Worm (Caenorhabditis elegans) whole organism, L4 larva: Measurements from ENCODE around the gene F48E8.3.

Experiments
- F44E2.7 ChIP-seq: fragments of 200-800 bp; sonication (Bioruptor generic); IDR thresholded peaks from 2 replicates; pipeline ENCODE4 v2.1.2; 2022; ENCODE audit warnings: missing genetic modification characterization, missing compliant biosample characterization
- R02D3.7 ChIP-seq: fragments of 150-350 bp; sonication (generic microtip); optimal IDR thresholded peaks from 3 replicates; lab custom pipeline; 2014; ENCODE audit warnings: missing biosample characterization, missing genetic modification characterization
- T20F7.1 ChIP-seq: fragments of 200-800 bp; sonication (Bioruptor generic); optimal IDR thresholded peaks from 2 replicates; lab custom pipeline; 2018; ENCODE audit warnings: mild to moderate bottlenecking, missing genetic modification characterization, missing compliant biosample characterization
- Y48G9A.11 ChIP-seq: fragments of 200-800 bp; sonication (Bioruptor generic); IDR thresholded peaks from 2 replicates; pipeline ENCODE4 v1.3.6; 2022; ENCODE audit warnings: missing genetic modification reagents, missing genetic modification characterization, missing compliant biosample characterization
- aha-1 ChIP-seq: fragments of 150-350 bp; peaks from one replicate; lab custom pipeline; 2014; ENCODE audit warnings: missing biosample characterization, missing genetic modification characterization
- ama-1 ChIP-seq: fragments of 150-350 bp; optimal IDR thresholded peaks from 2 replicates; lab custom pipeline; 2014; ENCODE audit warnings: inconsistent platforms, mixed read lengths
- ceh-20 ChIP-seq: fragments of 200-800 bp; sonication (Bioruptor generic); IDR thresholded peaks from 2 replicates; pipeline ENCODE4 v1.3.6; 2022; ENCODE audit warnings: missing genetic modification reagents, missing genetic modification characterization, missing compliant biosample characterization
- ceh-44 ChIP-seq: fragments of 200-800 bp; sonication (Bioruptor generic); IDR thresholded peaks from 2 replicates; pipeline ENCODE4 v1.3.6; 2022; ENCODE audit warnings: missing genetic modification reagents, missing genetic modification characterization, missing compliant biosample characterization
- ctbp-1 ChIP-seq: fragments of 200-800 bp; sonication (Bioruptor generic); IDR thresholded peaks from 2 replicates; pipeline ENCODE4 v1.3.6; 2022; ENCODE audit warnings: missing genetic modification reagents, missing genetic modification characterization, missing compliant biosample characterization
- daf-16 ChIP-seq, 3 experiments: sonication (generic microtip); optimal IDR thresholded peaks; 2 replicates each; lab custom pipeline; 2016 to 2017; ENCODE audit warnings: missing genetic modification characterization in 3 of 3, missing genetic modification reagents in 3 of 3, mild to moderate bottlenecking in 2 of 3, missing compliant biosample characterization in 2 of 3, missing biosample characterization in 1 of 3, moderate library complexity in 1 of 3
- daf-8 ChIP-seq: fragments of 200-800 bp; sonication (Bioruptor generic); IDR thresholded peaks from 2 replicates; pipeline ENCODE4 v1.3.6; 2022; ENCODE audit warnings: missing genetic modification characterization, missing compliant biosample characterization
- dmd-9 ChIP-seq: fragments of 200-800 bp; sonication (Bioruptor generic); IDR thresholded peaks from 2 replicates; pipeline ENCODE4 v1.3.6; 2022; ENCODE audit warnings: missing genetic modification reagents, missing genetic modification characterization, missing compliant biosample characterization
- dpl-1 ChIP-seq: fragments of 150-350 bp; optimal IDR thresholded peaks from 2 replicates; lab custom pipeline; 2014; ENCODE audit warnings: missing biosample characterization, missing genetic modification reagents, missing genetic modification characterization
- dve-1 ChIP-seq: sonication (generic microtip); optimal IDR thresholded peaks from 2 replicates; lab custom pipeline; 2017; ENCODE audit warnings: antibody characterized with exemption, mild to moderate bottlenecking, missing genetic modification characterization, missing compliant biosample characterization; ENCODE audit not compliant: insufficient read depth
- egl-27 ChIP-seq: sonication (generic microtip); optimal IDR thresholded peaks from 3 replicates; lab custom pipeline; 2017; ENCODE audit warnings: missing biosample characterization, missing genetic modification reagents, missing genetic modification characterization
- hif-1 ChIP-seq, 2 experiments: sonication (generic microtip); optimal IDR thresholded peaks; 2 replicates each; lab custom pipeline; 2016 to 2017; ENCODE audit warnings: missing compliant biosample characterization in 2 of 2, missing genetic modification characterization in 2 of 2, missing genetic modification reagents in 2 of 2, missing genotype in 2 of 2, mild to moderate bottlenecking in 1 of 2
- hlh-11 ChIP-seq: fragments of 200-800 bp; sonication (Bioruptor generic); optimal IDR thresholded peaks from 2 replicates; lab custom pipeline; 2018; ENCODE audit warnings: mild to moderate bottlenecking, missing genetic modification characterization, missing compliant biosample characterization
- hlh-30 ChIP-seq: sonication (generic microtip); optimal IDR thresholded peaks from 2 replicates; lab custom pipeline; 2017; ENCODE audit warnings: antibody characterized with exemption, mild to moderate bottlenecking, missing genetic modification characterization, missing compliant biosample characterization; ENCODE audit not compliant: insufficient read depth
- hmg-1.1 ChIP-seq: fragments of 200-800 bp; sonication (Bioruptor generic); IDR thresholded peaks from 2 replicates; pipeline ENCODE4 v1.3.6; 2022; ENCODE audit warnings: missing genetic modification reagents, missing genetic modification characterization, missing compliant biosample characterization
- lim-7 ChIP-seq: fragments of 200-800 bp; sonication (Bioruptor generic); IDR thresholded peaks from 2 replicates; pipeline ENCODE4 v1.3.6; 2022; ENCODE audit warnings: missing genetic modification characterization, missing compliant biosample characterization
- lin-1 ChIP-seq: fragments of 200-800 bp; sonication (Bioruptor generic); IDR thresholded peaks from 2 replicates; pipeline ENCODE4 v1.3.6; 2022; ENCODE audit warnings: missing genetic modification reagents, missing genetic modification characterization, missing compliant biosample characterization
- lsy-2 ChIP-seq, 2 experiments: fragments of 150-350 bp in 1 of 2; sonication (generic microtip) in 1 of 2; optimal IDR thresholded peaks; 2 replicates each; lab custom pipeline; 2014 to 2017; ENCODE audit warnings: missing biosample characterization in 2 of 2, missing genetic modification characterization in 2 of 2
- mdl-1 ChIP-seq, 2 experiments: fragments of 150-350 bp in 1 of 2; sonication (generic microtip) in 1 of 2; optimal IDR thresholded peaks; 2 replicates each; lab custom pipeline; 2014 to 2017; ENCODE audit warnings: missing biosample characterization in 2 of 2, missing genetic modification characterization in 2 of 2
- mep-1 ChIP-seq: fragments of 150-350 bp; sonication (generic microtip); optimal IDR thresholded peaks from 3 replicates; lab custom pipeline; 2014; ENCODE audit warnings: missing biosample characterization, missing genetic modification characterization
- mes-2 ChIP-seq: sonication (generic microtip); optimal IDR thresholded peaks from 2 replicates; lab custom pipeline; 2016; ENCODE audit warnings: missing genotype, mild to moderate bottlenecking, missing genetic modification characterization, missing compliant biosample characterization; ENCODE audit not compliant: poor library complexity, severe bottlenecking
- mxl-2 ChIP-seq: fragments of 200-800 bp; sonication (Bioruptor generic); conservative IDR thresholded peaks from 2 replicates; pipeline ENCODE4 v1.3.6; 2022; ENCODE audit warnings: missing genetic modification reagents, missing genetic modification characterization, missing compliant biosample characterization
- nhr-11 ChIP-seq: fragments of 150-350 bp; optimal IDR thresholded peaks from 2 replicates; lab custom pipeline; 2014; ENCODE audit warnings: missing biosample characterization, missing genetic modification characterization
- nhr-25 ChIP-seq: sonication (generic microtip); optimal IDR thresholded peaks from 2 replicates; lab custom pipeline; 2017; ENCODE audit warnings: missing genetic modification characterization, mild to moderate bottlenecking, missing compliant biosample characterization, antibody characterized with exemption, moderate library complexity, borderline replicate concordance; ENCODE audit not compliant: insufficient read depth
- nhr-28 ChIP-seq: fragments of 150-350 bp; optimal IDR thresholded peaks from 2 replicates; lab custom pipeline; 2014; ENCODE audit warnings: missing biosample characterization, missing genetic modification characterization
- nhr-6 ChIP-seq: fragments of 150-350 bp; optimal IDR thresholded peaks from 2 replicates; lab custom pipeline; 2014; ENCODE audit warnings: missing biosample characterization, missing genetic modification characterization
- nhr-76 ChIP-seq: fragments of 150-350 bp; optimal IDR thresholded peaks from 2 replicates; lab custom pipeline; 2014; ENCODE audit warnings: missing biosample characterization, missing genetic modification characterization
- nhr-77 ChIP-seq: fragments of 150-350 bp; optimal IDR thresholded peaks from 2 replicates; lab custom pipeline; 2014; ENCODE audit warnings: missing biosample characterization, missing genetic modification characterization
- pqm-1 ChIP-seq: sonication (generic microtip); optimal IDR thresholded peaks from 2 replicates; lab custom pipeline; 2017; ENCODE audit warnings: missing biosample characterization, missing genetic modification characterization
- sdz-12 ChIP-seq: fragments of 200-800 bp; sonication (Bioruptor generic); optimal IDR thresholded peaks from 2 replicates; lab custom pipeline; 2018; ENCODE audit warnings: mild to moderate bottlenecking, missing genetic modification characterization, missing compliant biosample characterization
- set-16 ChIP-seq: fragments of 200-800 bp; sonication (Bioruptor generic); IDR thresholded peaks from 2 replicates; pipeline ENCODE4 v1.3.6; 2022; ENCODE audit warnings: missing genetic modification reagents, missing genetic modification characterization, missing compliant biosample characterization
- snpc-4 ChIP-seq: fragments of 150-350 bp; optimal IDR thresholded peaks from 2 replicates; lab custom pipeline; 2014; ENCODE audit warnings: missing biosample characterization, missing genetic modification characterization
- tag-97 ChIP-seq: fragments of 200-800 bp; sonication (Bioruptor generic); IDR thresholded peaks from 2 replicates; pipeline ENCODE4 v1.3.6; 2022; ENCODE audit warnings: missing genetic modification characterization, missing compliant biosample characterization
- unc-39 ChIP-seq: sonication (generic microtip); optimal IDR thresholded peaks from 2 replicates; lab custom pipeline; 2017; ENCODE audit warnings: missing biosample characterization, missing genetic modification characterization
- zfp-3 ChIP-seq: fragments of 200-800 bp; sonication (Bioruptor generic); conservative IDR thresholded peaks from 2 replicates; pipeline ENCODE4 v1.3.6; 2022; ENCODE audit warnings: missing genetic modification reagents, missing genetic modification characterization, missing compliant biosample characterization

Gene F48E8.3

DNA sequence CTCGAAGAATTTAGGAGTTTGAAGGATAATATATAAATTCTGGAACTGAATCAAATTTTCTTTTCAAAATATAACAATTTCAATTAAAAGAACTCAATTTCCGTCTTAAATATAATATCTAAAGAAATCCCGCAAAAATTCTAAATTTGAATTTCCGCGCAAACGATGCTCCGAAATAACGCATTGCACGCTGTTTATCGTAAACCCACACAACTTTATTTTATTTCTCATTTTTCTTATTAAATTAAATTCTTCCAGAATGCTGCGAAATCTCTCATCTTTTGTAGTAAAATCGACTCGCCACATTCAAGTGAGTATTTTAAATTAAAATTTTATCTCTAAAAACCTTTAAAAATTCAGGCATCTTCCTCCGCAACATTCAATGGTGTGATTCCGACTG lies 37.8 kb downstream of the F48E8.3 start, which contains the start of gene R02F2.9:
R02F2.9 (plus strand) TSS at position 218 of the 400 bp plus-strand sequence.
- no peak for TF ChIP-seq nhr-25 (tag; lab: Kevin White, UChicago)
- TF ChIP-seq Y48G9A.11 (GFP tag; lab: Robert Waterston, UW): peak; percentile 98
- peak; percentile 58 for TF ChIP-seq mes-2
- no peak for TF ChIP-seq dve-1 (tag; lab: Kevin White, UChicago)
- no peak for TF ChIP-seq ctbp-1 (GFP tag; lab: Robert Waterston, UW)
- TF ChIP-seq hlh-30: no peak
- no peak for TF ChIP-seq daf-16 (GFP tag; optimal IDR thresholded peaks at IDR 0.05; lab: Kevin White, UChicago)
- TF ChIP-seq daf-16 (tag; optimal IDR thresholded peaks at IDR 0.05; lab: Kevin White, UChicago): no peak
- TF ChIP-seq R02D3.7 (tag; lab: Kevin White, UChicago): peak; percentile 75
- TF ChIP-seq lin-1 (GFP tag; lab: Robert Waterston, UW): no peak
- no peak for TF ChIP-seq daf-8 (GFP tag; lab: Robert Waterston, UW)
- peak; percentile 92 for TF ChIP-seq dpl-1
- TF ChIP-seq T20F7.1 (GFP tag; lab: Kevin White, UChicago): peak; percentile 96

DNA sequence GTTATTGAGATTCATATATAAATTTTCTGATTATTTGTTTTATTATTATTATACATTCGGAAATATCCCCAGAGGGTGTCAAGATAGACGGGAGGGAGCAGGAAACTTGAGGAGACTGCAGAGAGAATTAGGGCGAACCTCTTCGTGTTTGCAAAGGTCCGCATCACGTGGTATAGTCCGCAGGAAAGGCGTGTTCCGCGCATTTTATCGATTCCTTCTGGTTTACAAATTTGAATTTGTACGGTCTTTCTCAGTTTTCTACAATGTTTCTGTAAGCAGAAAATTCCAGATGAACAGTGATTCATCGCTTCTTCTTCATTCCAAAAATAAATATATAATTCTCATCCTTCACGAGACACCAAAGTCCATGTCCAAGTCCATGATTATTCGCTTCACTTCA lies 38.8 kb downstream of the F48E8.3 start:
- TF ChIP-seq F44E2.7 (GFP tag; lab: Robert Waterston, UW) (no peak), hlh-30 (peak; percentile 24)

DNA sequence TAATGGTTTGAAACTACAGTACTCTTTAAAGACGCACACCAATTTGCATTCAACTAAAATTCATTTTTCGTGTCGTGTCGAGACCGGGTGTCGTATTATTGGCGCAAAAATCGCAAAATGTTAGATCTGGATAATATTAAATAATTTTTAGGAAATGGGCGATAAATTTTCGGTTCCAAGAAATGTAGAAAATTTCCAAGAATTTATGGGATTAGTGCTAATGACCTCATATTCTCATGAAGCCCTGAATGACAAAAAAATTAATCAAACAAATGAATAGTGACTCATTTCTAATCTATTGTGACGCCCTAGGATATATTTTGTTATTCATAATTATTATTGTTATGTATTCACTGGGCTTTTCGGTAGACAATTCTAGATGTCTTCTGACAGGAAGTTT lies 39.6 kb downstream of the F48E8.3 start:
- TF ChIP-seq sdz-12 (no peak), unc-39 (tag; lab: Kevin White, UChicago) (no peak), hmg-1.1 (no peak), hif-1 (tag; optimal IDR thresholded peaks at IDR 0.05; lab: Kevin White, UChicago) (no peak), ceh-44 (GFP tag; lab: Robert Waterston, UW) (no peak), snpc-4 (no peak), zfp-3 (GFP tag; lab: Robert Waterston, UW) (no peak), hlh-11 (tag; lab: Kevin White, UChicago) (no peak), tag-97 (no peak), dmd-9 (no peak), dve-1 (tag; lab: Kevin White, UChicago) (no peak), nhr-77 (tag; lab: Kevin White, UChicago) (no peak), nhr-11 (tag; lab: Kevin White, UChicago) (no peak), ceh-20 (GFP tag; lab: Robert Waterston, UW) (no peak)

DNA sequence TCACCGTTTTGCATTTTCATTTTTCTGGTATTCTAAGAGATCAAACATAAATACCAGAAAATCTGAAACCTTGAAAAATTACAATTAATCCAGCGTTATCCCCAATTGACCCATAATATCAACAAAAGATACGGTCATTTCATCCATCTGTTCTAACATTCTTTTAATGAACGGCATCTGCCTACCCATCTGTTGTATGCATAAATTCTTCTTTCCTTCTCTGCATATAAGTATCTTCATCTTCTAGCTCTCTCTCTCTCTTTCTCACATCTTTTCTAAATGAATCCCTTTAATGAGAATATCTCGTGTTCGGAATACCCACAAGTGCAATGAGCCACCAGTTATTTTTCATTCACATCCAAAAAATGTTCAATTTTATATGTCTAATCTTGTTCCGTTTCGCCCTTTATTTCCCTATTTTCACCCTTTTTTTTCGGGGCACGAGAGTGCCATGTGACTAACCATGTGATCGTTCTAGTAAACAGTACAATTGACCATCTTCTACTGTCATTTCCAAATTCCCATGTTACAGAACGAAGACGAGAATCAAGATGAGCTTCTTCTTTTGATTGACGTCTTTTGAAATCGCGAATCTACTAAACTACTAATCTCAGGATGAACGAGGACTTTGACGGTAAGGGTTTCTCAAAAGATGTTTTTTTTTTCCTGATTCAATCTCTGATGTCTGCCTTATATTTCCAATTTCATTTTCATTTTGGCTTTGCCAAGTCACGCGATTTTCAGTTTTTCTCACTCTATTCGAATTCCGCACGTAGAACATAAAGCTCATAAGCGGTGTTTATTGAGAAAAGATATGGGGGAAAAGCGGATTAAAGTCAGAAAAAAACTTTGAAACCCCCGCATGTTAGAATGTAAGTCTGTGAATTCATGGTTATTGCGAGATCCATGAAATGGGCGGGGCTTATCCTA lies 40.4 kb downstream of the F48E8.3 start, which contains the start of gene R02F2.1:
R02F2.1 (plus strand) TSS at position 528 of the 930 bp plus-strand sequence.
- peak in 1 of 2 experiments; percentile 38 for TF ChIP-seq hif-1 (tag; optimal IDR thresholded peaks at IDR 0.05; lab: Kevin White, UChicago)
- no peak for TF ChIP-seq set-16 (GFP tag; lab: Robert Waterston, UW)
- peak; percentile 0 for TF ChIP-seq nhr-6 (tag; lab: Kevin White, UChicago)
- TF ChIP-seq mdl-1 (tag; optimal IDR thresholded peaks at IDR 0.05; lab: Kevin White, UChicago): peak in 1 of 2 experiments; percentile 50
- peak; percentile 90 for TF ChIP-seq hlh-30
- no peak for TF ChIP-seq pqm-1
- peak; percentile 17 for TF ChIP-seq mep-1
- 0 out of 2 replicates have a peak, but pooled peaks have one; percentile 18 for TF ChIP-seq lim-7 (GFP tag; lab: Robert Waterston, UW)
- TF ChIP-seq nhr-76 (tag; lab: Kevin White, UChicago): no peak
- no peak for TF ChIP-seq mes-2
- TF ChIP-seq lsy-2 (tag; optimal IDR thresholded peaks at IDR 0.05; lab: Kevin White, UChicago): peak in 1 of 2 experiments; percentile 0
- TF ChIP-seq daf-16 (GFP tag; optimal IDR thresholded peaks at IDR 0.05; lab: Kevin White, UChicago): no peak
- TF ChIP-seq daf-16 (tag; optimal IDR thresholded peaks at IDR 0.05; lab: Kevin White, UChicago): peak; percentile 67
- TF ChIP-seq nhr-28: peak; percentile 32
- TF ChIP-seq aha-1: peak; percentile 83
- peak; percentile 30 for TF ChIP-seq hlh-11 (tag; lab: Kevin White, UChicago)
- TF ChIP-seq dve-1 (tag; lab: Kevin White, UChicago): peak; percentile 59
- TF ChIP-seq mxl-2 (GFP tag; lab: Robert Waterston, UW): 0 out of 2 replicates have a peak, but pooled peaks have one; percentile 5
- TF ChIP-seq egl-27 (tag; lab: Kevin White, UChicago): no peak
- TF ChIP-seq ama-1 (lab: Kevin White, UChicago): peak; percentile 36
